Worm (Caenorhabditis elegans) whole organism, L1 larva: Measurements from ENCODE around the gene cest-32.

ENCODE experiments used
- Y116A8C.19 ChIP-seq: sonication (generic microtip); optimal IDR thresholded peaks from 2 replicates; lab custom pipeline; 2016; ENCODE audit warnings: missing compliant biosample characterization, missing genetic modification characterization, borderline replicate concordance
- blmp-1 ChIP-seq: fragments of 150-350 bp; optimal IDR thresholded peaks from 2 replicates; lab custom pipeline; 2014; ENCODE audit warnings: missing biosample characterization, missing genetic modification characterization
- ceh-82 ChIP-seq, 3 experiments: fragments of 150-350 bp in 1 of 3; sonication (generic microtip) in 2 of 3; optimal IDR thresholded peaks; 2 replicates each; lab custom pipeline; 2014 to 2017; ENCODE audit warnings: missing biosample characterization in 3 of 3, missing genetic modification characterization in 3 of 3
- dpl-1 ChIP-seq, 3 experiments: fragments of 150-350 bp in 2 of 3; sonication (generic microtip) in 1 of 3; optimal IDR thresholded peaks; 2 replicates each; lab custom pipeline; 2014 to 2017; ENCODE audit warnings: missing biosample characterization in 3 of 3, missing genetic modification characterization in 3 of 3, missing genetic modification reagents in 3 of 3
- efl-1 ChIP-seq, 4 experiments: fragments of 150-350 bp; optimal IDR thresholded peaks in 3 of 4; peaks in 1 of 4; 1 replicate in 1 of 4; 2 replicates in 3 of 4; lab custom pipeline; 2014; ENCODE audit warnings: missing biosample characterization in 2 of 4, missing genetic modification characterization in 2 of 4, missing genetic modification reagents in 2 of 4
- lin-35 ChIP-seq, 2 experiments: fragments of 150-350 bp; optimal IDR thresholded peaks; 2 replicates each; lab custom pipeline; 2014; ENCODE audit warnings: missing biosample characterization in 2 of 2, missing genetic modification characterization in 2 of 2, missing genetic modification reagents in 2 of 2
- nhr-237 ChIP-seq: fragments of 150-350 bp; optimal IDR thresholded peaks from 2 replicates; lab custom pipeline; 2014; ENCODE audit warnings: missing biosample characterization, missing genetic modification characterization
- nhr-77 ChIP-seq: fragments of 150-350 bp; optimal IDR thresholded peaks from 2 replicates; lab custom pipeline; 2014; ENCODE audit warnings: missing biosample characterization, missing genetic modification characterization
- snpc-4 ChIP-seq: fragments of 150-350 bp; optimal IDR thresholded peaks from 2 replicates; lab custom pipeline; 2014; ENCODE audit warnings: missing biosample characterization, missing genetic modification characterization
- sox-4 ChIP-seq: sonication (generic microtip); optimal IDR thresholded peaks from 2 replicates; lab custom pipeline; 2016; ENCODE audit warnings: missing genetic modification characterization, missing compliant biosample characterization
- tlp-1 ChIP-seq: fragments of 150-350 bp; optimal IDR thresholded peaks from 2 replicates; lab custom pipeline; 2014; ENCODE audit warnings: missing biosample characterization, missing genetic modification characterization
- unc-130 ChIP-seq: fragments of 150-350 bp; optimal IDR thresholded peaks from 2 replicates; lab custom pipeline; 2017; ENCODE audit warnings: missing biosample characterization, missing genetic modification characterization, inconsistent platforms

DNA sequence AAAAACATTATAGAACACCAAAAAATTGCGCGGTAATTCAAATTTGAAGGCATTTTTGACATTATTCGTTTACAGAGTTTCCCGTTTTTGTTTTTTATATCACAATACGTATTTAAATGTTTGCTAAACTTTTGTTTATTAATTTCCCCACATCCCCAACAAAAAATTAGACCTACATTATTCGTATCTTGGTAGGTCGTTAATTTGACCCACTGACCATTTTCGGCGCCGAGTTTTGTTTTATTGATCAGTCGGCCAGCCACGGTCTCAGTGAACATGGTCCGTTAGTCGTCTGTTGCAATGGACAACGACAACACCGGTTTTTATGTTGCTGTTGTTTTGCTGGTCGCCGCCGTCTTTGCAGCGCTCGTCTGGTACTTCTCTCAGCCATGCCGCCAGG is 6.2 kb upstream of the cest-32 start, which contains the start of gene B0238.15:
- TF ChIP-seq nhr-237 (tag; lab: Kevin White, UChicago) (no peak), nhr-77 (tag; lab: Kevin White, UChicago) (no peak), dpl-1 (GFP tag; optimal IDR thresholded peaks at IDR 0.05; lab: Kevin White, UChicago) (no peak), sox-4 (tag; lab: Kevin White, UChicago) (no peak), ceh-82 (tag; optimal IDR thresholded peaks at IDR 0.05; lab: Kevin White, UChicago) (no peak), snpc-4 (tag; lab: Kevin White, UChicago) (no peak), unc-130 (tag; lab: Kevin White, UChicago) (no peak), efl-1 (optimal IDR thresholded peaks at IDR 0.05; lab: Kevin White, UChicago) (no peak), efl-1 (GFP tag; optimal IDR thresholded peaks at IDR 0.05 in 1 of 2; lab: Kevin White, UChicago) (peak in 1 of 2 experiments; percentile 48), lin-35 (GFP tag; optimal IDR thresholded peaks at IDR 0.05; lab: Kevin White, UChicago) (no peak), tlp-1 (tag; lab: Kevin White, UChicago) (no peak), blmp-1 (tag; lab: Kevin White, UChicago) (no peak), Y116A8C.19 (tag; lab: Kevin White, UChicago) (no peak)
